Worm (Caenorhabditis elegans): ENCODE data around the gene K10C9.1.

DNA sequence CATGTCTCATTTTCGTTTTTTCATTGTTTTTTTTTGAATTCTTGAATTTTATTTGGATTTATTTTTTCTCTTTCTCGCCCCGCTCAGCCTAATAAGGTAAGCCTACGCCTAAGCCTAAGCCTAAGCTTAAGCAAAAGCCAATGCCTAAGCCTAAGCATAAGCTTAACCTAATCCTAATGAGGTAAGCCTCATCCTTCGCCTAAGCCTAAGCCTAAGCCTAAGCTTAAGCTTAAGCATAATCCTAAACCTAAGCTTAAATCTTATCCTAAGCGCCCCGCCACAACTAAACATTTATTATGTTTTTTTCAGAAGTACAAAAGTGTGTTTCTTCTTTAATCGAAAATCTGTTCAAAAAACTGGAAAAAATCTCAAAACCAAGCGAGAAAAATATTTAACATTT is 37.1 kb downstream of the K10C9.1 start:
- TF ChIP-seq flt-1 (GFP tag; IDR thresholded peaks at IDR 0.05) (no peak), F13C5.2 (tag; optimal IDR thresholded peaks at IDR 0.05) (no peak), aly-1 (tag; optimal IDR thresholded peaks at IDR 0.05) (no peak)

Measured in whole organism, early embryonic.